Worm (Caenorhabditis elegans): ENCODE measurements around the gene ZK418.13.

The ZK418.13 gene

DNA sequence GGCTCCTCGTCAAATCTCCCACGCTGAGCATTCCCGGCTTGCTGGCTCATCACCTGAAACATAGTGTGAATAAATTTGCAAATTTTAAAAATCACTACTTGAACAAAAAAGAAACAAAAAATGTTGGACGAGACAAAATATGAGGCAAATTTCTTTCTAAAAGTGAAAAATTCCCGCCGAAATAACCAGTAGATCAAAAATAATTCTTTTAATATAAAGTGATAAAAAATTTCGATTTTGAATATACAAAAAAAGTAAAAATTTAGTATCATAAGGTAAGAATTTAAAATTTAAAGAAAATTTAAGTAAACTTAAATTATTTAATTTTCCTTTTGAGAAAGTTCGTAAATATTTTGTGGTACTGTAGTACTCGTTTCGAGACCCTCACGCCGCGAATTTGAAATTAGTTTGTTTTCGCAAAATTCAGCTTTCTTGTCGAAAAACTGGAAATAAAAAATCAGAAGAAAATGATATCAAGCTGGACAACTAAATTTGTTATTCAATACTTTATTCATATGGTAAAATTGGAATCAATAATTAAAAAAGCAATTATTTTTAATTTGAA is 15.7 kb downstream of the ZK418.13 start, which contains the start of gene egg-2:
TSS of gene egg-2 (minus strand) at position 53 of the 565 bp plus-strand sequence.
- TF ChIP-seq unc-62 (GFP tag; optimal IDR thresholded peaks at IDR 0.05): no peak

DNA sequence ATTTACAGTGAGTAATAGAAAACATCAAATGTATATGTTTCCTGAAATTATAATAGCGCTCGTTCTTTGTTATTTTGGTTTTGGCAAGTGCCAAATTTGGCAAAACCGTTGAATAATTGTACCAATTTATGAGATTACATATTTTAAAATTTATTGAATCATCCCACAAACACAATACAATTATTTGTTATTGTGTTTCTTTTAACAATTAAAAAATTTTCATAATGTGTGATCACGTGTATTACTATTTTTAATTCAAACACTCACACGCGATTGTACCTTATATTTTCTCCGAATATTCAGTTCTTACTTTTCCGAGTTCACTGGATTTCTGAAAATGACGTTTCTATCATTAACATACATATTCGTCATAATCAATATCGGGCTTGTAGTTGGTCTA is 20.0 kb downstream of the ZK418.13 start, which contains the start of gene R01H2.2:
TSS of gene R01H2.2 (plus strand) at position 301 of the 400 bp plus-strand sequence.
- TF ChIP-seq unc-62 (GFP tag; optimal IDR thresholded peaks at IDR 0.05): no peak

ce11 chrIII:7045643-7046042 is 30.6 kb downstream of the ZK418.13 start, which contains the start of gene R01H2.7:
Gene R01H2.7 (minus strand): TSS chrIII:7045743.
- no peak for TF ChIP-seq unc-62 (GFP tag; optimal IDR thresholded peaks at IDR 0.05)

ce11 chrIII:7034252-7035223 is 41.7 kb downstream of the ZK418.13 start:
- no peak for TF ChIP-seq unc-62 (GFP tag; optimal IDR thresholded peaks at IDR 0.05)

DNA sequence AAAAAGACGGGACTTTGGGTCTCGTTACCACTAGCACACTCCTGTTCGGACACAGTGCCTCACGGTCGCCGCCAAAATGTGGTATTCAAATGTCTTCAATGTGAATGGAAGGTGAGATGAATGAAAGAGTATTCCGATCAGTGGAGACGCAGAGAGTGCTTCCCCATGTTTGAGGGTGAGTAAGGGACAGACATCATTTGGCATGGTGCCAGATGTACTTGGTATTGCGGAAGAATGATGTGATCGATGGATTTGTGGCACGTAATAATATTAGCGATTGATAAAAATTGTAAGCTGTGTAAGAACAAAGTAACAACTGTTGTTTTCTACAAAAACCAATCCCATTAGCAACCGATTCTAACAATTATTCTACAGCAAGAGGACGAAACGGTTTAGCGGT is 44.2 kb downstream of the ZK418.13 start:
- no peak for TF ChIP-seq unc-62 (GFP tag; optimal IDR thresholded peaks at IDR 0.05)

ce11 chrIII:7030044-7030804 is 46.1 kb downstream of the ZK418.13 start:
- no peak for TF ChIP-seq unc-62 (GFP tag; optimal IDR thresholded peaks at IDR 0.05)

DNA sequence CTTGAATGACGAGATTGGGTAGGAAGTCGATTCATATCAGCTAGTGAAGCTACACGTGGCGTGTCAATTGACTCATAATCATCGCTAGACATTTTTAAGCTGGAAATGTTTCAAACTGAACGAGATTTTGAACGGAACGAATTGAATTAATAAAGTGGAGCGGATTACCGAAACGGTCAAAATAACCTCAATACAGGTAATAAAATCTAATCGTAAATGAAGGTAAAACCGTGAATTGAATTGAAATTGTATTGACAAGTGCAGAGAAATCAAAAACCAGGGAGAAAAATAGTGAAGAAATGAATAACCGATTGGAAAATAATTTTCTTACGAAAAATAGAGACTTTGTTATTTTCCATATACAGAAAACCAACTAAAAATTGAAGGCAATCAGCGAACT is 47.2 kb downstream of the ZK418.13 start, which contains the start of gene cyk-1:
TSS of gene cyk-1 (minus strand) at position 101 of the 400 bp plus-strand sequence.
- TF ChIP-seq unc-62 (GFP tag; optimal IDR thresholded peaks at IDR 0.05): no peak

DNA sequence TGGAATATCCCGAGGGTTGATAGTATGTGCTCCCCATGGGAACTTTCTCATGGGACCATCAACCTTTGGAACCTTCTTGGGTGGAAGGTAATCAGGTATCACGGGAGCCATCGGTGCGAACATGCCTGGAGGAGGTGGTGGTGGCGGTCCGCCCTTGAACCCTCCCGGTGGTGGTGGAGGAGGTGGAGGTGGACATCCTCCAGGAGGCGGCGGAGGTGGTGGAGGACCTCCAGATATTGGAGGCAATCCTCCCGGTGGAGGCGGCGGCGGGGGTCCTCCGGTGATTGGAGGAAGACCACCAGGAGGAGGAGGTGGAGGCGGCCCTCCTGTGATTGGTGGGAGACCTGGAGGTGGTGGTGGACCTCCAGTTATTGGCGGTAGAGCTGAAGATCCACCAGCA is 50.4 kb downstream of the ZK418.13 start:
- no peak for TF ChIP-seq unc-62 (GFP tag; optimal IDR thresholded peaks at IDR 0.05)

Measured in whole organism, dauer.